Worm (Caenorhabditis elegans) whole organism, L4 larva: ENCODE results near the gene F22B3.7.
A peak's percentile ranks its signal among the peaks of the same experiment; 100 is the strongest.

Experiments
- aly-2 ChIP-seq: sonication (generic microtip); optimal IDR thresholded peaks from 2 replicates; lab custom pipeline; 2018; ENCODE audit warnings: missing biosample characterization, missing genetic modification characterization
- nhr-28 ChIP-seq: fragments of 150-350 bp; optimal IDR thresholded peaks from 2 replicates; lab custom pipeline; 2014; ENCODE audit warnings: missing biosample characterization, missing genetic modification characterization

- TF ChIP-seq nhr-28 (tag; lab: Kevin White, UChicago) (peak; percentile 18), aly-2 (tag; lab: Kevin White, UChicago) (no peak)
Measured at ce11 chrIV:11433709-11434108, 12.1 kb upstream of the F22B3.7 start.
